Fruit fly (Drosophila melanogaster) whole organism, embryonic: ENCODE data around the gene Btnd.

Experiments
- CG11093 ChIP-seq: fragments of 200-800 bp; sonication (Bioruptor generic); IDR thresholded peaks from 3 replicates; pipeline ENCODE4 v1.3.6; 2022; ENCODE audit warnings: missing biosample characterization, missing genetic modification characterization
- CG11695 ChIP-seq: fragments of 200-800 bp; sonication (Bioruptor generic); IDR thresholded peaks from 3 replicates; pipeline ENCODE4 v1.3.6; 2022; ENCODE audit warnings: missing biosample characterization, missing genetic modification characterization
- CG14441 ChIP-seq: fragments of 200-800 bp; sonication (Bioruptor generic); IDR thresholded peaks from 2 replicates; pipeline ENCODE4 v1.3.6; 2022; ENCODE audit warnings: missing biosample characterization, missing genetic modification characterization
- CG2120 ChIP-seq: fragments of 200-800 bp; sonication (Bioruptor generic); optimal IDR thresholded peaks from 3 replicates; lab custom pipeline; 2016; ENCODE audit warnings: missing biosample characterization, missing genetic modification characterization
- CG7556 ChIP-seq: fragments of 200-800 bp; sonication (Bioruptor generic); optimal IDR thresholded peaks from 2 replicates; lab custom pipeline; 2017; ENCODE audit warnings: missing biosample characterization, mild to moderate bottlenecking, missing genetic modification characterization
- CG8944 ChIP-seq: fragments of 200-800 bp; sonication (Bioruptor generic); optimal IDR thresholded peaks from 3 replicates; lab custom pipeline; 2016; ENCODE audit warnings: missing biosample characterization, missing genetic modification characterization
- Spps ChIP-seq: fragments of 200-800 bp; sonication (Bioruptor generic); optimal IDR thresholded peaks from 2 replicates; lab custom pipeline; 2018; ENCODE audit warnings: missing biosample characterization, mild to moderate bottlenecking, missing genetic modification characterization
- emc ChIP-seq: fragments of 200-800 bp; sonication (Bioruptor generic); optimal IDR thresholded peaks from 2 replicates; lab custom pipeline; 2016; ENCODE audit warnings: missing biosample characterization, missing genetic modification characterization
- oc ChIP-seq: fragments of 200-800 bp; sonication (Bioruptor generic); optimal IDR thresholded peaks from 2 replicates; lab custom pipeline; 2018; ENCODE audit warnings: missing biosample characterization, mild to moderate bottlenecking, missing genetic modification characterization, moderate library complexity
- stc ChIP-seq: fragments of 200-800 bp; sonication (Bioruptor generic); IDR thresholded peaks from 2 replicates; pipeline ENCODE4 v1.3.6; 2022; ENCODE audit warnings: missing biosample characterization, missing genetic modification characterization
- sug ChIP-seq: fragments of 200-800 bp; optimal IDR thresholded peaks from 2 replicates; lab custom pipeline; 2019; ENCODE audit warnings: missing biosample characterization, mild to moderate bottlenecking, missing genetic modification characterization, moderate library complexity
- z ChIP-seq: fragments of 200-800 bp; sonication (Bioruptor generic); IDR thresholded peaks from 3 replicates; pipeline ENCODE4 v1.3.6; 2022; ENCODE audit warnings: missing biosample characterization, missing genetic modification characterization

DNA sequence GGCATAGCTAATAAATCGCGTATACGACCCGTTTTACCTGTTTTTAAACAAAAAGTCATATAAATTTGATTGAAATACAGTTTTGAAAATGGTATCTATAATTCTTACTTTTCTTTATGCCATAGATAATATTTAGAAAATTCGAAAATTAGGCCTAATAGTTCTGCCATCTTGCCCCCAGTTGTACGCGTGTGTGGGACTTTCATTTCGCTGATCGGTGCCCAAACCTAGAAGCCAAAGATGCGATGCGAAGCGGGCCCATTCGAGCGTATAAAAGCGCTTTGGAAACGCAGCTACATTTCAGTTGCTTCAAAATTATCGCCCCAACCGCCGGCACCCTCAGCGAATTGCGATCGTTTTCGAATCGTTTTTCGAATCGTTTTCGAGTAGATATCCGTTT lies 17.9 kb upstream of the Btnd start, which contains the start of gene CG14445:
- no peak for TF ChIP-seq Spps (tag; lab: Kevin White, UChicago)
- TF ChIP-seq stc (GFP tag; lab: Robert Waterston, UW), result no peak
- no peak for TF ChIP-seq emc (GFP tag; lab: Kevin White, UChicago)
- no peak for TF ChIP-seq CG14441 (GFP tag; lab: Robert Waterston, UW)
- TF ChIP-seq CG11695, result no peak
- no peak for TF ChIP-seq CG2120 (GFP tag; lab: Kevin White, UChicago)
- no peak for TF ChIP-seq z
- no peak for TF ChIP-seq oc (tag; lab: Kevin White, UChicago)
- no peak for TF ChIP-seq CG8944 (GFP tag; lab: Kevin White, UChicago)
- no peak for TF ChIP-seq sug
- no peak for TF ChIP-seq CG7556 (GFP tag; lab: Kevin White, UChicago)
- TF ChIP-seq CG11093 (GFP tag; lab: Robert Waterston, UW), result no peak
